Fruit fly (Drosophila melanogaster): ENCODE results near the gene Samuel.

Samuel gene

dm6 chr2L:11066887-11067459 is at the start of gene Samuel:
TSS of gene Samuel (minus strand) at chr2L:11066998.
- TF ChIP-seq usp (GFP tag; optimal IDR thresholded peaks at IDR 0.05) (no peak), pan (optimal IDR thresholded peaks at IDR 0.05) (no peak)

- TF ChIP-seq usp (GFP tag; optimal IDR thresholded peaks at IDR 0.05), result no peak
- no peak for TF ChIP-seq psq (optimal IDR thresholded peaks at IDR 0.05)
Observed at dm6 chr2L:11113714-11114113, 46.9 kb upstream of the Samuel start, which contains the start of gene Gr32a. TSS of gene Gr32a (plus strand) at chr2L:11114014.

dm6 chr2L:11113011-11113528 is 46.3 kb upstream of the Samuel start, which contains the start of gene Idua:
TSS of gene Idua (minus strand) at chr2L:11113061.
- no peak for TF ChIP-seq CG8478 (optimal IDR thresholded peaks at IDR 0.05)
- no peak for TF ChIP-seq usp (GFP tag; optimal IDR thresholded peaks at IDR 0.05)
- TF ChIP-seq pan (optimal IDR thresholded peaks at IDR 0.05), result no peak
- TF ChIP-seq EcR (GFP tag; optimal IDR thresholded peaks at IDR 0.05), result no peak
- TF ChIP-seq Dll (optimal IDR thresholded peaks at IDR 0.05), result no peak
- TF ChIP-seq psq (optimal IDR thresholded peaks at IDR 0.05), result no peak

dm6 chr2L:11106562-11106962 is 39.8 kb upstream of the Samuel start, which contains the start of gene Reps:
TSS of gene Reps (minus strand) at chr2L:11106645.
- no peak for TF ChIP-seq CG8478 (optimal IDR thresholded peaks at IDR 0.05)
- TF ChIP-seq Dll (optimal IDR thresholded peaks at IDR 0.05), result no peak
- TF ChIP-seq psq (optimal IDR thresholded peaks at IDR 0.05), result no peak
- no peak for TF ChIP-seq pan (optimal IDR thresholded peaks at IDR 0.05)
- no peak for TF ChIP-seq usp (GFP tag; optimal IDR thresholded peaks at IDR 0.05)
- no peak for TF ChIP-seq EcR (GFP tag; optimal IDR thresholded peaks at IDR 0.05)

- TF ChIP-seq EcR (GFP tag; optimal IDR thresholded peaks at IDR 0.05) (no peak), psq (optimal IDR thresholded peaks at IDR 0.05) (no peak), CG8478 (optimal IDR thresholded peaks at IDR 0.05) (no peak), Dll (optimal IDR thresholded peaks at IDR 0.05) (no peak), pan (optimal IDR thresholded peaks at IDR 0.05) (no peak), usp (GFP tag; optimal IDR thresholded peaks at IDR 0.05) (no peak)
Observed at dm6 chr2L:11105320-11105719, 38.5 kb upstream of the Samuel start.

- TF ChIP-seq Dll (optimal IDR thresholded peaks at IDR 0.05) (no peak), EcR (GFP tag; optimal IDR thresholded peaks at IDR 0.05) (no peak), psq (optimal IDR thresholded peaks at IDR 0.05) (no peak), pan (optimal IDR thresholded peaks at IDR 0.05) (no peak), CG8478 (optimal IDR thresholded peaks at IDR 0.05) (no peak), usp (GFP tag; optimal IDR thresholded peaks at IDR 0.05) (no peak)
Observed at dm6 chr2L:11100516-11101061, 33.8 kb upstream of the Samuel start, which contains the start of gene Ge-1. TSS of gene Ge-1 (minus strand) at chr2L:11100888.

dm6 chr2L:11091111-11091510 is 24.3 kb upstream of the Samuel start, which contains the start of gene Wdr59:
TSS of gene Wdr59 (plus strand) at chr2L:11091444.
- no peak for TF ChIP-seq EcR (GFP tag; optimal IDR thresholded peaks at IDR 0.05)
- TF ChIP-seq Dll (optimal IDR thresholded peaks at IDR 0.05), result no peak

- TF ChIP-seq CG8478 (optimal IDR thresholded peaks at IDR 0.05) (no peak), pan (optimal IDR thresholded peaks at IDR 0.05) (no peak), Dll (optimal IDR thresholded peaks at IDR 0.05) (no peak), psq (optimal IDR thresholded peaks at IDR 0.05) (no peak), EcR (GFP tag; optimal IDR thresholded peaks at IDR 0.05) (no peak), usp (GFP tag; optimal IDR thresholded peaks at IDR 0.05) (no peak)
Observed at dm6 chr2L:11086357-11086924, 19.6 kb upstream of the Samuel start, which contains the start of gene CG16854. TSS of gene CG16854 (plus strand) at chr2L:11086721.

dm6 chr2L:11085129-11085528 is 18.3 kb upstream of the Samuel start, which contains the start of gene AstCC:
TSS of gene AstCC (minus strand) at chr2L:11085229.
- no peak for TF ChIP-seq EcR (GFP tag; optimal IDR thresholded peaks at IDR 0.05)
- no peak for TF ChIP-seq usp (GFP tag; optimal IDR thresholded peaks at IDR 0.05)
- TF ChIP-seq psq (optimal IDR thresholded peaks at IDR 0.05), result no peak
- TF ChIP-seq CG8478 (optimal IDR thresholded peaks at IDR 0.05), result no peak
- TF ChIP-seq Dll (optimal IDR thresholded peaks at IDR 0.05), result no peak
- no peak for TF ChIP-seq pan (optimal IDR thresholded peaks at IDR 0.05)

dm6 chr2L:11082025-11082424 is 15.2 kb upstream of the Samuel start:
- no peak for TF ChIP-seq Dll (optimal IDR thresholded peaks at IDR 0.05)
- no peak for TF ChIP-seq pan (optimal IDR thresholded peaks at IDR 0.05)
- no peak for TF ChIP-seq EcR (GFP tag; optimal IDR thresholded peaks at IDR 0.05)
- TF ChIP-seq usp (GFP tag; optimal IDR thresholded peaks at IDR 0.05), result no peak
- TF ChIP-seq CG8478 (optimal IDR thresholded peaks at IDR 0.05), result no peak
- no peak for TF ChIP-seq psq (optimal IDR thresholded peaks at IDR 0.05)

- TF ChIP-seq usp (GFP tag; optimal IDR thresholded peaks at IDR 0.05) (no peak), CG8478 (optimal IDR thresholded peaks at IDR 0.05) (no peak), EcR (GFP tag; optimal IDR thresholded peaks at IDR 0.05) (no peak), pan (optimal IDR thresholded peaks at IDR 0.05) (no peak), psq (optimal IDR thresholded peaks at IDR 0.05) (no peak), Dll (optimal IDR thresholded peaks at IDR 0.05) (no peak)
Observed at dm6 chr2L:11081337-11081736, 14.5 kb upstream of the Samuel start, which contains the start of gene AstC. TSS of gene AstC (minus strand) at chr2L:11081399.

dm6 chr2L:11075114-11075513 is 8.3 kb upstream of the Samuel start, which contains the start of gene CG43725:
TSS of gene CG43725 (plus strand) at chr2L:11075513.
- TF ChIP-seq EcR (GFP tag; optimal IDR thresholded peaks at IDR 0.05) (no peak), psq (optimal IDR thresholded peaks at IDR 0.05) (no peak), CG8478 (optimal IDR thresholded peaks at IDR 0.05) (no peak), pan (optimal IDR thresholded peaks at IDR 0.05) (no peak), Dll (optimal IDR thresholded peaks at IDR 0.05) (no peak), usp (GFP tag; optimal IDR thresholded peaks at IDR 0.05) (no peak)

Data from whole organism.